Fruit fly (Drosophila melanogaster): ENCODE results near the gene CG42714.

CG42714 gene

DNA sequence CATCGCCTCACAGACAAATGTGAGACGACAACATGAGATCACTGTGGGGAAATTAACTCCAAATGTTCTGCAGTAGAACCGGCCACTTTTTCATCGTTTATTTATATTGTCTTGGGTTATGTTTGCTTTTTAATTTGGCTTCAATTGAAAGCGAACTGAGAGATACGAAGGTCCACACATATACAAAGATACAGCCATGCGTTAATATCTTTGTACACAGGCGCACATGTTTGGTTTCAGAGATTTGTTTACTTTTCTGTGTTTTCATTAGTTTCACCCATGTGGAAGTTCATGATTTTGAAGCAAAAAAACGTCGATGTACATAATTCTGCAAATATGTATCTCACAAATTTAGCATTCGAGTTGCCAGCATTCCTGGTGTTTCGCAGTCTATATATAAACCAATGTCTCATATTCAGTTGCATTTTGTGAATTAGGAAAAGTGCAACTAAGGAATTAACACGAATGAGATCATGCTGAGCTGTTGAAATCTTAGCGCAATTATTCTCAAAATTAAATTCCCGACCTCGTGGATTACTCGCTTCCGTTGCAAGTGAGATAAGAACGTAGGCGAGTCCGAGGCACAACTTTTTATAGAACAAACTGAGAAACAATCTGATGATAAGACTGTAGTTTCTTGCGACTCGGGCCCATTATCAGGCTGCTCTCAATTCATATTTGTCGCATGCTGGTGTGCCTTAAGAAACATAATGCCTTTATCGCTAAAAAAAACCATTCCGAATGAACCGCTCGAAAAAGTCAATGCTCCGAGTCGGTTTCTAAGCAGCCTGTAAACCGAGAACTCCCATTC, 17.7 kb downstream of the CG42714 start (continued):
- peak; percentile 33 for TF ChIP-seq Hey (tag; optimal IDR thresholded peaks at IDR 0.05)
- peak; percentile 47 for TF ChIP-seq CG2875 (GFP tag; optimal IDR thresholded peaks at IDR 0.05)
- peak; percentile 56; the same call in 2 of the 3 replicates for TF ChIP-seq CG6175 (GFP tag; IDR thresholded peaks at IDR 0.05)
- TF ChIP-seq CG18764 (GFP tag; optimal IDR thresholded peaks at IDR 0.05) = peak; percentile 30
- no peak for TF ChIP-seq CG1792 (GFP tag; optimal IDR thresholded peaks at IDR 0.05)
- TF ChIP-seq slou (GFP tag; optimal IDR thresholded peaks at IDR 0.05) = no peak
- TF ChIP-seq kni (GFP tag; optimal IDR thresholded peaks at IDR 0.05) = peak; percentile 90
- TF ChIP-seq fd96Cb (tag; optimal IDR thresholded peaks at IDR 0.05) = peak; percentile 17
- TF ChIP-seq otp (GFP tag; IDR thresholded peaks at IDR 0.05) = 0 out of 3 replicates have a peak, but pooled peaks have one; percentile 31
- no peak for TF ChIP-seq z (GFP tag; IDR thresholded peaks at IDR 0.05)
- peak; percentile 70 for TF ChIP-seq MTF-1 (GFP tag; optimal IDR thresholded peaks at IDR 0.05; ENCODE audit: borderline replicate concordance)
- no peak for TF ChIP-seq inv (GFP tag; IDR thresholded peaks at IDR 0.05; ENCODE audit: partially characterized antibody)
- no peak for TF ChIP-seq CG12744 (GFP tag; optimal IDR thresholded peaks at IDR 0.05)
- TF ChIP-seq CG4617 (GFP tag; optimal IDR thresholded peaks at IDR 0.05; ENCODE audit: borderline replicate concordance) = no peak
- peak; percentile 18 for TF ChIP-seq CG2116 (GFP tag; optimal IDR thresholded peaks at IDR 0.05)
- TF ChIP-seq kah (GFP tag; optimal IDR thresholded peaks at IDR 0.05) = peak; percentile 55
- no peak for TF ChIP-seq peb (GFP tag; IDR thresholded peaks at IDR 0.05)
- TF ChIP-seq Hmx (GFP tag; optimal IDR thresholded peaks at IDR 0.05) = no peak
- no peak for TF ChIP-seq CG18262 (tag; optimal IDR thresholded peaks at IDR 0.05)
- no peak for TF ChIP-seq CG11696 (GFP tag; IDR thresholded peaks at IDR 0.05)
- no peak for TF ChIP-seq CG3065 (GFP tag; optimal IDR thresholded peaks at IDR 0.05)
- peak; percentile 56 for TF ChIP-seq CG15514 (GFP tag; optimal IDR thresholded peaks at IDR 0.05)
- peak; percentile 78 for TF ChIP-seq mirr (GFP tag; optimal IDR thresholded peaks at IDR 0.05)
- TF ChIP-seq CG17186 (GFP tag; optimal IDR thresholded peaks at IDR 0.05) = peak; percentile 4
- peak; percentile 22 for TF ChIP-seq HLHmδ (GFP tag; optimal IDR thresholded peaks at IDR 0.05)
- peak; percentile 81 for TF ChIP-seq CG7987 (GFP tag; optimal IDR thresholded peaks at IDR 0.05)
- no peak for TF ChIP-seq phol (tag; optimal IDR thresholded peaks at IDR 0.05)
- TF ChIP-seq TFAM (GFP tag; optimal IDR thresholded peaks at IDR 0.05) = peak; percentile 16
- TF ChIP-seq CG2202 (tag; optimal IDR thresholded peaks at IDR 0.05) = peak; percentile 18
- TF ChIP-seq org-1 (GFP tag; optimal IDR thresholded peaks at IDR 0.05) = peak; percentile 52
- TF ChIP-seq BtbVII (GFP tag; optimal IDR thresholded peaks at IDR 0.05) = peak; percentile 76
- TF ChIP-seq CG5180 (GFP tag; optimal IDR thresholded peaks at IDR 0.05) = peak; percentile 64
- peak; percentile 65 for TF ChIP-seq CG8924 (tag; optimal IDR thresholded peaks at IDR 0.05)
- TF ChIP-seq Stat92E (GFP tag; optimal IDR thresholded peaks at IDR 0.05) = peak in 1 of 3 experiments; percentile 54
- no peak for TF ChIP-seq shn (GFP tag; optimal IDR thresholded peaks at IDR 0.05)
- no peak for TF ChIP-seq prd (optimal IDR thresholded peaks at IDR 0.05)
- TF ChIP-seq prd (GFP tag; IDR thresholded peaks at IDR 0.05) = no peak
- TF ChIP-seq Xbp1 (GFP tag; optimal IDR thresholded peaks at IDR 0.05) = no peak
- TF ChIP-seq CG31365 (tag; optimal IDR thresholded peaks at IDR 0.05) = peak; percentile 67
- 0 out of 2 replicates have a peak, but pooled peaks have one; percentile 27 for TF ChIP-seq Atf6 (GFP tag; IDR thresholded peaks at IDR 0.05)
